Worm (Caenorhabditis elegans) whole organism, mixed stage, embryonic: ENCODE data around the gene pdf-1.

Source experiments
- ceh-43 ChIP-seq: fragments of 200-800 bp; sonication (Bioruptor generic); optimal IDR thresholded peaks from 2 replicates; lab custom pipeline; 2018; ENCODE audit warnings: mild to moderate bottlenecking, missing genetic modification characterization, moderate library complexity, missing compliant biosample characterization
- ceh-83 ChIP-seq: fragments of 200-800 bp; sonication (Bioruptor generic); optimal IDR thresholded peaks from 2 replicates; lab custom pipeline; 2018; ENCODE audit warnings: mild to moderate bottlenecking, missing genetic modification characterization, missing compliant biosample characterization
- elt-3 ChIP-seq: fragments of 150-350 bp; optimal IDR thresholded peaks from 2 replicates; lab custom pipeline; 2014; ENCODE audit warnings: missing biosample characterization, missing genetic modification characterization
- mep-1 ChIP-seq: fragments of 150-350 bp; optimal IDR thresholded peaks from 2 replicates; lab custom pipeline; 2017; ENCODE audit warnings: missing biosample characterization, missing genetic modification reagents, missing genetic modification characterization, inconsistent platforms
- nhr-237 ChIP-seq: fragments of 150-350 bp; optimal IDR thresholded peaks from 2 replicates; lab custom pipeline; 2014; ENCODE audit warnings: missing biosample characterization, missing genetic modification characterization
- nhr-76 ChIP-seq: sonication (generic microtip); optimal IDR thresholded peaks from 2 replicates; lab custom pipeline; 2017; ENCODE audit warnings: missing biosample characterization, missing genetic modification characterization
- unc-120 ChIP-seq: sonication (generic microtip); optimal IDR thresholded peaks from 2 replicates; lab custom pipeline; 2017; ENCODE audit warnings: missing genetic modification characterization, missing compliant biosample characterization; ENCODE audit not compliant: poor library complexity, severe bottlenecking
- unc-39 ChIP-seq: fragments of 150-350 bp; optimal IDR thresholded peaks from 2 replicates; lab custom pipeline; 2014; ENCODE audit warnings: missing biosample characterization, missing genetic modification characterization
- unc-62 ChIP-seq: fragments of 150-350 bp; optimal IDR thresholded peaks from 2 replicates; lab custom pipeline; 2014; ENCODE audit warnings: missing biosample characterization, missing genetic modification reagents, missing genetic modification characterization

DNA sequence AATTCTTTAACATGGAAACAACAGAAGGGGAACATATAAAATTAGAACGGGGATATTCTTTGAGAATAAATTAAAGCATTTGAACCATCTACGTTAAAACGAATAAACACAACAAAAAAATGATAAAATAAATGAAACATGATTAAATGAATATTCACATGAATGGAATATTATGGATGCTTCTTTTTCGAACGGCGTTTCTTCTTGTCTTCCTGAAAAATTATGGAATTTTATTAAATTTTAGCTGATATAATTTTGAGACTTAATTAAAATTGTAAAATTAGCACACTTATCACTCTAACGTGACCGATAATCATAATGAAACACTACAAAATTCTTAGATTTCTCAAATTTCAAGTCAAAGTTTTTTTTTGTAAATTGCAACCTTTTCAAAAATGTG is 11.7 kb downstream of the pdf-1 start:
- no peak for TF ChIP-seq ceh-83 (GFP tag; lab: Kevin White, UChicago)
- TF ChIP-seq nhr-76 (tag; lab: Kevin White, UChicago) = no peak
- no peak for TF ChIP-seq ceh-43
- TF ChIP-seq mep-1 (tag; lab: Kevin White, UChicago) = no peak
- TF ChIP-seq unc-39 (tag; lab: Kevin White, UChicago) = no peak
- TF ChIP-seq nhr-237 = no peak
- no peak for TF ChIP-seq unc-62 (GFP tag; lab: Kevin White, UChicago)
- TF ChIP-seq elt-3 (tag; lab: Kevin White, UChicago) = no peak
- TF ChIP-seq unc-120 (tag; lab: Kevin White, UChicago) = no peak
